Worm (Caenorhabditis elegans) whole organism, L3 larva: ENCODE results near the gene T07E3.2.

Experiments
- aly-2 ChIP-seq: fragments of 150-350 bp; optimal IDR thresholded peaks from 2 replicates; lab custom pipeline; 2014; ENCODE audit warnings: missing biosample characterization, missing genetic modification characterization
- nhr-11 ChIP-seq: fragments of 150-350 bp; optimal IDR thresholded peaks from 2 replicates; lab custom pipeline; 2014; ENCODE audit warnings: missing biosample characterization, missing genetic modification characterization
- snpc-4 ChIP-seq: fragments of 150-350 bp; optimal IDR thresholded peaks from 2 replicates; lab custom pipeline; 2014; ENCODE audit warnings: missing biosample characterization, missing genetic modification characterization

DNA sequence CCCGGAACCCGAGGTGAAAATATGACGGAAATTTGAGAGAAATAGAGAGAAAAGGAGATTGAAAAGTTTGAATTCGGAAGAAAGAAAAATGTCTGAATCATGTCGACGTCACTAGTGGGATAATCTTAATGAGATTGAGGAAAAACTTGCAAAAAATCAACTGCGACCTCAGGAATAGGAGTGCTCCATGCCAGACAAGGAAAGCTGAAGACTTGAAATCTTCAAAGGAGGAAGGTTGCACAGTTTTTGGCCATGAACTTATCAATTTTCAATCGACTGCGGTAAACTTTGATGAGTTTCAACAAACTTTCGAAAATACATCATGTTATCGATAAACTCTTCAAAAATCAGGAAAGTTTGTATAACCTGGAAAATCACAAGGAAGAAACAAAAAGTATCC is 5.9 kb downstream of the T07E3.2 start, which contains the start of gene pdf-1:
- TF ChIP-seq aly-2 = no peak
- no peak for TF ChIP-seq nhr-11 (tag; lab: Kevin White, UChicago)
- no peak for TF ChIP-seq snpc-4 (tag; lab: Kevin White, UChicago)
